Worm (Caenorhabditis elegans) whole organism, young adult: Measurements from ENCODE around the gene ZK1127.12.

Source experiments
- F22D6.2 ChIP-seq: sonication (generic microtip); optimal IDR thresholded peaks from 2 replicates; lab custom pipeline; 2016; ENCODE audit warnings: mild to moderate bottlenecking, missing genetic modification characterization, missing compliant biosample characterization
- let-607 ChIP-seq, 2 experiments: fragments of 200-800 bp in 1 of 2; sonication (Bioruptor generic) in 1 of 2; sonication (generic microtip) in 1 of 2; optimal IDR thresholded peaks; 2 replicates each; lab custom pipeline; 2016 to 2018; ENCODE audit warnings: mild to moderate bottlenecking in 2 of 2, missing compliant biosample characterization in 2 of 2, missing genetic modification characterization in 2 of 2, moderate library complexity in 2 of 2, missing genotype in 1 of 2
- snpc-4 ChIP-seq, 5 experiments: fragments of 150-350 bp in 1 of 5; sonication (generic microtip) in 4 of 5; optimal IDR thresholded peaks; 2 replicates each; lab custom pipeline; 2014 to 2018; ENCODE audit warnings: missing genetic modification characterization in 5 of 5, missing biosample characterization in 3 of 5, antibody characterized with exemption in 2 of 5, mild to moderate bottlenecking in 2 of 5, missing compliant biosample characterization in 2 of 5, missing genotype in 2 of 5, moderate library complexity in 2 of 5, missing genetic modification reagents in 1 of 5

ce11 chrII:7098578-7098977 is 46.7 kb downstream of the ZK1127.12 start, which contains the start of gene mct-5:
- TF ChIP-seq let-607 (tag; optimal IDR thresholded peaks at IDR 0.05; lab: Kevin White, UChicago) (no peak), F22D6.2 (tag; lab: Kevin White, UChicago) (no peak), snpc-4 (GFP tag; optimal IDR thresholded peaks at IDR 0.05; lab: Kevin White, UChicago) (no peak), snpc-4 (tag; optimal IDR thresholded peaks at IDR 0.05; lab: Kevin White, UChicago) (no peak)
